Worm (Caenorhabditis elegans) whole organism, L3 larva: ENCODE measurements around the gene Y51A2D.1.

Experiments
- R02D3.7 ChIP-seq: fragments of 150-350 bp; optimal IDR thresholded peaks from 2 replicates; lab custom pipeline; 2014; ENCODE audit warnings: missing biosample characterization, missing genetic modification characterization
- ZK546.5 ChIP-seq: sonication (generic microtip); optimal IDR thresholded peaks from 2 replicates; lab custom pipeline; 2017; ENCODE audit warnings: missing biosample characterization, missing genetic modification characterization
- aly-2 ChIP-seq: fragments of 150-350 bp; optimal IDR thresholded peaks from 2 replicates; lab custom pipeline; 2014; ENCODE audit warnings: missing biosample characterization, missing genetic modification characterization
- ama-1 ChIP-seq: fragments of 150-350 bp; optimal IDR thresholded peaks from 2 replicates; lab custom pipeline; 2018
- ceh-16 ChIP-seq: sonication (generic microtip); optimal IDR thresholded peaks from 2 replicates; lab custom pipeline; 2017; ENCODE audit warnings: missing biosample characterization, missing genetic modification characterization
- ceh-28 ChIP-seq: fragments of 150-350 bp; optimal IDR thresholded peaks from 2 replicates; lab custom pipeline; 2014; ENCODE audit warnings: missing biosample characterization, missing genetic modification reagents, missing genetic modification characterization
- ceh-82 ChIP-seq: fragments of 150-350 bp; optimal IDR thresholded peaks from 2 replicates; lab custom pipeline; 2014; ENCODE audit warnings: missing biosample characterization, missing genetic modification characterization
- ceh-9 ChIP-seq: sonication (generic microtip); optimal IDR thresholded peaks from 2 replicates; lab custom pipeline; 2018; ENCODE audit warnings: missing biosample characterization, missing genetic modification characterization
- daf-12 ChIP-seq: fragments of 150-350 bp; optimal IDR thresholded peaks from 2 replicates; lab custom pipeline; 2014; ENCODE audit warnings: missing biosample characterization, missing genetic modification reagents, missing genetic modification characterization
- egl-27 ChIP-seq: sonication (generic microtip); optimal IDR thresholded peaks from 4 replicates; lab custom pipeline; 2017; ENCODE audit warnings: missing biosample characterization, missing genetic modification reagents, missing genetic modification characterization
- egl-5 ChIP-seq: fragments of 150-350 bp; optimal IDR thresholded peaks from 2 replicates; lab custom pipeline; 2017; ENCODE audit warnings: missing biosample characterization, missing genetic modification reagents, missing genetic modification characterization, inconsistent platforms
- elt-1 ChIP-seq: fragments of 150-350 bp; optimal IDR thresholded peaks from 2 replicates; lab custom pipeline; 2014; ENCODE audit warnings: missing biosample characterization, missing genetic modification characterization
- elt-2 ChIP-seq: sonication (generic microtip); optimal IDR thresholded peaks from 2 replicates; lab custom pipeline; 2016; ENCODE audit warnings: missing genetic modification reagents, mild to moderate bottlenecking, missing genetic modification characterization, missing compliant biosample characterization
- elt-3 ChIP-seq, 3 experiments: fragments of 150-350 bp in 1 of 3; sonication (generic microtip) in 2 of 3; optimal IDR thresholded peaks; 2 replicates in 2 of 3; 4 replicates in 1 of 3; lab custom pipeline; 2014 to 2017; ENCODE audit warnings: missing biosample characterization in 3 of 3, missing genetic modification characterization in 3 of 3
- eor-1 ChIP-seq, 2 experiments: fragments of 150-350 bp; optimal IDR thresholded peaks; 2 replicates each; lab custom pipeline; 2014 to 2018; ENCODE audit warnings: missing biosample characterization in 2 of 2, missing genetic modification characterization in 2 of 2
- fkh-10 ChIP-seq: sonication (generic microtip); optimal IDR thresholded peaks from 2 replicates; lab custom pipeline; 2017; ENCODE audit warnings: missing biosample characterization, missing genetic modification reagents, missing genetic modification characterization
- fkh-2 ChIP-seq: fragments of 150-350 bp; optimal IDR thresholded peaks from 2 replicates; lab custom pipeline; 2014; ENCODE audit warnings: missing biosample characterization, missing genetic modification reagents, missing genetic modification characterization
- fos-1 ChIP-seq: fragments of 150-350 bp; optimal IDR thresholded peaks from 2 replicates; lab custom pipeline; 2014; ENCODE audit warnings: missing biosample characterization, missing genetic modification characterization
- hmg-11 ChIP-seq: sonication (generic microtip); optimal IDR thresholded peaks from 2 replicates; lab custom pipeline; 2016; ENCODE audit warnings: missing genetic modification characterization, missing compliant biosample characterization
- jun-1 ChIP-seq: fragments of 150-350 bp; optimal IDR thresholded peaks from 2 replicates; lab custom pipeline; 2014; ENCODE audit warnings: missing biosample characterization, missing genetic modification reagents, missing genetic modification characterization
- lin-15B ChIP-seq: fragments of 150-350 bp; optimal IDR thresholded peaks from 2 replicates; lab custom pipeline; 2014; ENCODE audit warnings: missing biosample characterization, missing genetic modification characterization
- lin-39 ChIP-seq: fragments of 150-350 bp; optimal IDR thresholded peaks from 2 replicates; lab custom pipeline; 2018; ENCODE audit warnings: missing biosample characterization, missing genetic modification reagents, missing genetic modification characterization
- lsy-12 ChIP-seq: sonication (generic microtip); optimal IDR thresholded peaks from 2 replicates; lab custom pipeline; 2016; ENCODE audit warnings: mild to moderate bottlenecking, missing genetic modification characterization, missing compliant biosample characterization
- mdl-1 ChIP-seq: fragments of 150-350 bp; optimal IDR thresholded peaks from 2 replicates; lab custom pipeline; 2014; ENCODE audit warnings: missing biosample characterization, missing genetic modification characterization
- mml-1 ChIP-seq: fragments of 150-350 bp; sonication (generic microtip); optimal IDR thresholded peaks from 3 replicates; lab custom pipeline; 2014; ENCODE audit warnings: missing biosample characterization, missing genetic modification characterization
- nfya-1 ChIP-seq: sonication (generic microtip); optimal IDR thresholded peaks from 2 replicates; lab custom pipeline; 2017; ENCODE audit warnings: missing genetic modification characterization, mild to moderate bottlenecking, missing compliant biosample characterization, antibody characterized with exemption, moderate library complexity; ENCODE audit not compliant: insufficient read depth
- nhr-11 ChIP-seq: fragments of 150-350 bp; optimal IDR thresholded peaks from 2 replicates; lab custom pipeline; 2014; ENCODE audit warnings: missing biosample characterization, missing genetic modification characterization
- nhr-12 ChIP-seq: fragments of 150-350 bp; optimal IDR thresholded peaks from 2 replicates; lab custom pipeline; 2014; ENCODE audit warnings: missing biosample characterization, missing genetic modification characterization
- nhr-23 ChIP-seq: fragments of 150-350 bp; optimal IDR thresholded peaks from 2 replicates; lab custom pipeline; 2014; ENCODE audit warnings: missing biosample characterization, missing genetic modification reagents, missing genetic modification characterization
- nhr-237 ChIP-seq: fragments of 150-350 bp; optimal IDR thresholded peaks from 2 replicates; lab custom pipeline; 2014; ENCODE audit warnings: missing biosample characterization, missing genetic modification characterization
- nhr-25 ChIP-seq: sonication (generic microtip); optimal IDR thresholded peaks from 2 replicates; lab custom pipeline; 2017; ENCODE audit warnings: missing biosample characterization, missing genetic modification characterization
- nhr-28 ChIP-seq: fragments of 150-350 bp; optimal IDR thresholded peaks from 2 replicates; lab custom pipeline; 2014; ENCODE audit warnings: missing biosample characterization, missing genetic modification characterization
- nhr-43 ChIP-seq: sonication (generic microtip); optimal IDR thresholded peaks from 2 replicates; lab custom pipeline; 2016; ENCODE audit warnings: mild to moderate bottlenecking, missing genetic modification characterization, missing compliant biosample characterization; ENCODE audit not compliant: poor library complexity, severe bottlenecking
- nhr-67 ChIP-seq: fragments of 150-350 bp; optimal IDR thresholded peaks from 2 replicates; lab custom pipeline; 2014; ENCODE audit warnings: missing biosample characterization, missing genetic modification characterization
- nhr-76 ChIP-seq: fragments of 150-350 bp; sonication (generic microtip); optimal IDR thresholded peaks from 5 replicates; lab custom pipeline; 2014; ENCODE audit warnings: missing biosample characterization, missing genetic modification characterization
- nhr-77 ChIP-seq: fragments of 150-350 bp; optimal IDR thresholded peaks from 2 replicates; lab custom pipeline; 2014; ENCODE audit warnings: missing biosample characterization, missing genetic modification characterization
- pha-4 ChIP-seq: fragments of 150-350 bp; optimal IDR thresholded peaks from 2 replicates; lab custom pipeline; 2014; ENCODE audit warnings: missing biosample characterization, missing genetic modification reagents, missing genetic modification characterization
- pqm-1 ChIP-seq: fragments of 150-350 bp; optimal IDR thresholded peaks from 2 replicates; lab custom pipeline; 2017; ENCODE audit warnings: missing biosample characterization, missing genetic modification characterization, inconsistent platforms
- sea-2 ChIP-seq: fragments of 150-350 bp; sonication (generic microtip); optimal IDR thresholded peaks from 4 replicates; lab custom pipeline; 2014; ENCODE audit warnings: missing biosample characterization, missing genetic modification reagents, missing genetic modification characterization
- skn-1 ChIP-seq: fragments of 150-350 bp; optimal IDR thresholded peaks from 2 replicates; lab custom pipeline; 2014; ENCODE audit warnings: missing biosample characterization, missing genetic modification characterization
- snpc-4 ChIP-seq: fragments of 150-350 bp; optimal IDR thresholded peaks from 2 replicates; lab custom pipeline; 2014; ENCODE audit warnings: missing biosample characterization, missing genetic modification characterization
- tbx-2 ChIP-seq: sonication (generic microtip); optimal IDR thresholded peaks from 2 replicates; lab custom pipeline; 2016; ENCODE audit warnings: mild to moderate bottlenecking, missing genetic modification characterization, missing compliant biosample characterization
- unc-39 ChIP-seq: sonication (generic microtip); optimal IDR thresholded peaks from 4 replicates; lab custom pipeline; 2017; ENCODE audit warnings: missing biosample characterization, missing genetic modification characterization
- unc-62 ChIP-seq: fragments of 150-350 bp; sonication (generic microtip); optimal IDR thresholded peaks from 4 replicates; lab custom pipeline; 2014; ENCODE audit warnings: missing biosample characterization, missing genetic modification reagents, missing genetic modification characterization
- zag-1 ChIP-seq: fragments of 150-350 bp; optimal IDR thresholded peaks from 2 replicates; lab custom pipeline; 2014; ENCODE audit warnings: missing biosample characterization, missing genetic modification characterization
- ztf-11 ChIP-seq: fragments of 150-350 bp; optimal IDR thresholded peaks from 2 replicates; lab custom pipeline; 2014; ENCODE audit warnings: missing biosample characterization, missing genetic modification characterization
- ztf-4 ChIP-seq: fragments of 150-350 bp; optimal IDR thresholded peaks from 2 replicates; lab custom pipeline; 2014; ENCODE audit warnings: missing biosample characterization, missing genetic modification characterization

The Y51A2D.1 gene

DNA sequence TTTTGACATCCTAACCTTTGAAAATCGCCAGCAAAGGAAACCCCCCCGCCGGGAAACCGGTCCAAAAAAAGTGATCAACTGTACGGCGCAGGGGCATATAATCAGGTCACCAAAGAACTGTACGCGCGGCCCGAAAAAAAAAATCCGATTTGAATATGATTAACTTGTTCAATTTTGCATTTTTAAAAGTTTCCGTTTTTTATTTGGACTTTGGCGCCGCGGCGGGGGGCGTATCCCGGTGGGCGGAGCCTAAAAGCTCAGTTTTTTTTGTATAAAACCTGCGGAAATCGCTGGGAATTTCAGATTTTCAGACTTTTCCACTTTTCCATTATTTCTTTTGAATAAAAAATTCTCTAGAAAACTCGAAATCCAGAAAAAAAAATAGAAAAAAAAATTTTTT, 15.8 kb downstream of the Y51A2D.1 start, which contains the start of gene hmit-1.2:
Gene hmit-1.2, plus strand, starts transcription at position 301 of the 400 bp plus-strand sequence.
- TF ChIP-seq aly-2 (tag; lab: Kevin White, UChicago) (no peak), nhr-25 (tag; lab: Kevin White, UChicago) (no peak), fos-1 (tag; lab: Kevin White, UChicago) (no peak), nhr-23 (tag; lab: Kevin White, UChicago) (no peak), unc-62 (GFP tag; lab: Kevin White, UChicago) (no peak), nhr-12 (tag; lab: Kevin White, UChicago) (no peak), tbx-2 (tag; lab: Kevin White, UChicago) (no peak), ztf-4 (no peak), mdl-1 (tag; lab: Kevin White, UChicago) (no peak), nfya-1 (tag; lab: Kevin White, UChicago) (no peak), nhr-237 (tag; lab: Kevin White, UChicago) (no peak), unc-39 (tag; lab: Kevin White, UChicago) (no peak), nhr-77 (tag; lab: Kevin White, UChicago) (no peak), egl-5 (tag; lab: Kevin White, UChicago) (no peak), nhr-76 (no peak), jun-1 (tag; lab: Kevin White, UChicago) (no peak), nhr-67 (no peak)

DNA sequence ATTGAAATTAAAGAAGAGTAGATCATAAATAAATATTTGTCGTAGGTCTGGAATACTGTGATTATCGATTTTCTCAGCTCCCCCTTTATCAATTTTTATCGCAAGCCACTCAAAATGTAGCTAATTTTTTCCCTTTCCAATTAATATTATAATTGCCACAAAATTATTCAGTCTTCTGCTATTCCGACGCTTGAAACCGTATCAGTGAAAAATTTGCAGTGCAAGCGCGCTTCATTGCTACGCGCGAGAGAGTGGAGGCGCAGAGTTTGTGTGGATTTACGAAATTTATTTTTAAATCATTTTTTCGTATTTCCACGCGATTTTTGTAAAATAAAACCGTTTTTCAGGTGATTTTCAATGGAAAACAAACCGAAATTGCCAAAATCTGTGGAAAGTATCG, 24.9 kb downstream of the Y51A2D.1 start, which contains the start of gene ints-5:
Gene ints-5, plus strand, starts transcription at position 348 of the 400 bp plus-strand sequence.
- TF ChIP-seq skn-1 (tag; lab: Kevin White, UChicago) (no peak), nhr-11 (tag; lab: Kevin White, UChicago) (no peak), mml-1 (tag; lab: Kevin White, UChicago) (no peak), egl-5 (tag; lab: Kevin White, UChicago) (no peak), nhr-237 (tag; lab: Kevin White, UChicago) (no peak), hmg-11 (tag; lab: Kevin White, UChicago) (peak; percentile 45), ceh-16 (tag; lab: Kevin White, UChicago) (no peak), jun-1 (tag; lab: Kevin White, UChicago) (no peak), pqm-1 (tag; lab: Kevin White, UChicago) (no peak), aly-2 (tag; lab: Kevin White, UChicago) (no peak), nfya-1 (tag; lab: Kevin White, UChicago) (peak; percentile 55), elt-3 (tag; optimal IDR thresholded peaks at IDR 0.05; lab: Kevin White, UChicago) (no peak), sea-2 (GFP tag; lab: Kevin White, UChicago) (no peak), nhr-77 (tag; lab: Kevin White, UChicago) (no peak), fkh-10 (GFP tag; lab: Kevin White, UChicago) (no peak), nhr-25 (tag; lab: Kevin White, UChicago) (no peak), ceh-82 (tag; lab: Kevin White, UChicago) (no peak), ama-1 (lab: Kevin White, UChicago) (no peak), lin-39 (tag; lab: Kevin White, UChicago) (peak; percentile 38), lsy-12 (tag; lab: Kevin White, UChicago) (no peak), egl-27 (no peak), unc-39 (tag; lab: Kevin White, UChicago) (no peak), fos-1 (tag; lab: Kevin White, UChicago) (no peak), ztf-4 (no peak), nhr-23 (tag; lab: Kevin White, UChicago) (peak; percentile 31), elt-2 (tag; lab: Kevin White, UChicago) (peak; percentile 15), R02D3.7 (peak; percentile 90), ceh-28 (tag; lab: Kevin White, UChicago) (peak; percentile 36), ZK546.5 (tag; lab: Kevin White, UChicago) (no peak), tbx-2 (tag; lab: Kevin White, UChicago) (no peak), ceh-9 (no peak), nhr-67 (no peak), mdl-1 (tag; lab: Kevin White, UChicago) (no peak), nhr-76 (no peak), unc-62 (GFP tag; lab: Kevin White, UChicago) (no peak), ztf-11 (tag; lab: Kevin White, UChicago) (no peak), fkh-2 (tag; lab: Kevin White, UChicago) (no peak), pha-4 (tag; lab: Kevin White, UChicago) (peak; percentile 68), nhr-28 (tag; lab: Kevin White, UChicago) (no peak), nhr-12 (tag; lab: Kevin White, UChicago) (no peak), snpc-4 (tag; lab: Kevin White, UChicago) (peak; percentile 13), nhr-43 (no peak), daf-12 (tag; lab: Kevin White, UChicago) (no peak), lin-15B (tag; lab: Kevin White, UChicago) (peak; percentile 81), elt-1 (tag; lab: Kevin White, UChicago) (no peak), eor-1 (tag; optimal IDR thresholded peaks at IDR 0.05; lab: Kevin White, UChicago) (no peak), zag-1 (no peak)
